Fruit fly (Drosophila melanogaster): ENCODE measurements around the gene Bin1.
A peak's percentile ranks its signal among the peaks of the same experiment; 100 is the strongest.

- TF ChIP-seq Dfd (GFP tag; optimal IDR thresholded peaks at IDR 0.05): no peak
- TF ChIP-seq Myc (optimal IDR thresholded peaks at IDR 0.05): no peak
- no peak for TF ChIP-seq pan (optimal IDR thresholded peaks at IDR 0.05)
- TF ChIP-seq GATAd (GFP tag; optimal IDR thresholded peaks at IDR 0.05): no peak
- TF ChIP-seq h (GFP tag; optimal IDR thresholded peaks at IDR 0.05): peak; percentile 27
- no peak for TF ChIP-seq Hr78 (GFP tag; optimal IDR thresholded peaks at IDR 0.05)
- no peak for TF ChIP-seq OdsH (GFP tag; optimal IDR thresholded peaks at IDR 0.05)
- TF ChIP-seq br (GFP tag; optimal IDR thresholded peaks at IDR 0.05): no peak
- no peak for TF ChIP-seq CG32264 (GFP tag; optimal IDR thresholded peaks at IDR 0.05)
- TF ChIP-seq Sp1 (GFP tag; optimal IDR thresholded peaks at IDR 0.05): peak; percentile 21
These were observed 2.3 kb downstream of the Bin1 start, which contains the start of gene sra for dm6 chr3R:16186791-16187681.

All from whole organism, wandering third instar larva.